Worm (Caenorhabditis elegans) whole organism, L1 larva: ENCODE measurements around the gene W01A11.7.

Experiments used
- fkh-10 ChIP-seq: sonication (generic microtip); optimal IDR thresholded peaks from 2 replicates; lab custom pipeline; 2017; ENCODE audit warnings: missing biosample characterization, missing genetic modification reagents, missing genetic modification characterization
- mab-9 ChIP-seq: fragments of 200-800 bp; sonication (Bioruptor generic); IDR thresholded peaks from 2 replicates; pipeline ENCODE4 v1.3.6; 2022; ENCODE audit warnings: missing genetic modification reagents, missing genetic modification characterization, missing compliant biosample characterization
- pag-3 ChIP-seq: sonication (generic microtip); optimal IDR thresholded peaks from 2 replicates; lab custom pipeline; 2017; ENCODE audit warnings: missing genetic modification characterization, mild to moderate bottlenecking, missing compliant biosample characterization, antibody characterized with exemption, borderline replicate concordance; ENCODE audit not compliant: insufficient read depth
- snpc-4 ChIP-seq: fragments of 150-350 bp; optimal IDR thresholded peaks from 2 replicates; lab custom pipeline; 2014; ENCODE audit warnings: missing biosample characterization, missing genetic modification characterization
- sptf-1 ChIP-seq: fragments of 150-350 bp; optimal IDR thresholded peaks from 2 replicates; lab custom pipeline; 2014; ENCODE audit warnings: missing biosample characterization, missing genetic modification characterization
- tbx-2 ChIP-seq: sonication (generic microtip); optimal IDR thresholded peaks from 2 replicates; lab custom pipeline; 2016; ENCODE audit warnings: missing genetic modification characterization, missing compliant biosample characterization
- unc-130 ChIP-seq: fragments of 150-350 bp; optimal IDR thresholded peaks from 2 replicates; lab custom pipeline; 2017; ENCODE audit warnings: missing biosample characterization, missing genetic modification characterization, inconsistent platforms

- TF ChIP-seq pag-3 (tag; lab: Kevin White, UChicago) (no peak), snpc-4 (tag; lab: Kevin White, UChicago) (no peak), mab-9 (GFP tag; lab: Robert Waterston, UW) (no peak), fkh-10 (GFP tag; lab: Kevin White, UChicago) (no peak), sptf-1 (tag; lab: Kevin White, UChicago) (no peak), unc-130 (no peak), tbx-2 (no peak)
Measured at ce11 chrV:6549148-6549547, 44.0 kb upstream of the W01A11.7 start, which contains the start of gene K04A8.20.
